Fruit fly (Drosophila melanogaster) whole organism: ENCODE measurements around the gene rdx.

Experiments used
- CG8478 ChIP-seq: fragments of >200 bp; optimal IDR thresholded peaks from 2 replicates; lab custom pipeline; 2018; ENCODE audit warnings: inconsistent platforms
- Dll ChIP-seq: fragments of >200 bp; optimal IDR thresholded peaks from 2 replicates; lab custom pipeline; 2017
- EcR ChIP-seq, 2 experiments: fragments of >200 bp; optimal IDR thresholded peaks; 2 replicates each; lab custom pipeline; 2017; ENCODE audit warnings: missing biosample characterization in 2 of 2, missing genetic modification characterization in 2 of 2, missing genetic modification reagents in 2 of 2
- pan ChIP-seq: fragments of >200 bp; optimal IDR thresholded peaks from 2 replicates; lab custom pipeline; 2017
- usp ChIP-seq: fragments of >200 bp; optimal IDR thresholded peaks from 2 replicates; lab custom pipeline; 2017; ENCODE audit warnings: missing biosample characterization, missing genetic modification characterization, mixed read lengths

DNA sequence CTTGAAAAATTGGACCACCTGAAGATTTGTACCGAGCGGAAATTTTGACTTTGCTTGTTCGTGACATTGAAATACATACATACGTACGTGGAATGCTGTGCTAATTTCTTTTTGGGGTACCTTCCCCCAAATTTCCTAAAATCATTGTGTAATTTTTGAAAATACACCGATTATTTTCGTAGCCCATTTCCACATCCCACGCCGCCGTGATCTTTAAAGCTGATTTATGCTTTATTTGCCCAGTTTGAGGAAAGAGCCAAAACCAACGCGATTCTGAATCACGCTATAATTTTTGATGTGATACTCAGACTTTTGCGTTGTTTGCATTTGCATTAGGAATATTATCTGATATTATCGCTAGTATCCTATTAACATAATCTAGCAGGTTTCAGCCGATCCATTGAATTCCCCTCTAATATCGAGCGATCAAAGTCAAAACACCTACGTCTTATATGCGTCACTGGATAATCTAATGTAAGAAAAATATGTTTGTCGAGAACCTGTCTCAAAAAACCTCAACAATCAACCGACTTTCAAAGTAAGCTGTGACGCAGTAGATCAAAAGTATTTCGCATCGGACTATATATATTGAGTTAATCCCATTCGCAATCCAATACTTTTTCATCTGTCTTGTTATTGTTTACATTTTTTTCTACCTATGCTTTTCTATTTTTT is 31.1 kb upstream of the rdx start:
- TF ChIP-seq EcR (GFP tag; optimal IDR thresholded peaks at IDR 0.05; lab: Kevin White, UChicago) (no peak), CG8478 (no peak), pan (lab: Kevin White, UChicago) (no peak), Dll (no peak), usp (no peak)
